Fruit fly (Drosophila melanogaster) whole organism, prepupa: ENCODE data around the gene CG45011.

Experiments
- CG10631 ChIP-seq: fragments of 200-800 bp; sonication (Bioruptor generic); optimal IDR thresholded peaks from 2 replicates; lab custom pipeline; 2016; ENCODE audit warnings: missing biosample characterization, missing genetic modification characterization
- CG11294 ChIP-seq: fragments of 200-800 bp; sonication (Bioruptor generic); IDR thresholded peaks from 2 replicates; pipeline ENCODE4 v1.3.6; 2022; ENCODE audit warnings: missing biosample characterization, missing genetic modification characterization
- CG11902 ChIP-seq: fragments of 200-800 bp; sonication (Bioruptor generic); optimal IDR thresholded peaks from 3 replicates; lab custom pipeline; 2016; ENCODE audit warnings: missing biosample characterization, missing genetic modification characterization
- CG15336 ChIP-seq: fragments of 200-800 bp; sonication (Bioruptor generic); IDR thresholded peaks from 2 replicates; pipeline ENCODE4 v1.3.6; 2022; ENCODE audit warnings: missing biosample characterization, missing genetic modification characterization
- CG1621 ChIP-seq: fragments of 200-800 bp; sonication (Bioruptor generic); optimal IDR thresholded peaks from 3 replicates; lab custom pipeline; 2018; ENCODE audit warnings: missing biosample characterization, mild to moderate bottlenecking, missing genetic modification characterization
- CG16779 ChIP-seq: fragments of 200-800 bp; sonication (Bioruptor generic); optimal IDR thresholded peaks from 3 replicates; lab custom pipeline; 2017; ENCODE audit warnings: missing biosample characterization, mild to moderate bottlenecking, missing genetic modification characterization
- CG32006 ChIP-seq: fragments of 200-800 bp; sonication (Bioruptor generic); optimal IDR thresholded peaks from 3 replicates; lab custom pipeline; 2017; ENCODE audit warnings: missing biosample characterization, mild to moderate bottlenecking, missing genetic modification characterization
- CG6163 ChIP-seq: fragments of 200-800 bp; sonication (Bioruptor generic); IDR thresholded peaks from 3 replicates; pipeline ENCODE4 v1.3.6; 2022; ENCODE audit warnings: missing biosample characterization, missing genetic modification characterization
- CG6276 ChIP-seq: fragments of 200-800 bp; sonication (Bioruptor generic); optimal IDR thresholded peaks from 2 replicates; lab custom pipeline; 2017; ENCODE audit warnings: missing biosample characterization, mild to moderate bottlenecking, missing genetic modification characterization
- CG6808 ChIP-seq: fragments of 200-800 bp; sonication (Bioruptor generic); optimal IDR thresholded peaks from 3 replicates; lab custom pipeline; 2017; ENCODE audit warnings: missing biosample characterization, missing genetic modification characterization, mild to moderate bottlenecking, moderate library complexity, missing genetic modification reagents
- CG6854 ChIP-seq: fragments of 200-800 bp; sonication (Bioruptor generic); optimal IDR thresholded peaks from 2 replicates; lab custom pipeline; 2017; ENCODE audit warnings: missing biosample characterization, mild to moderate bottlenecking, missing genetic modification characterization
- CG7368 ChIP-seq: fragments of 200-800 bp; sonication (Bioruptor generic); optimal IDR thresholded peaks from 3 replicates; lab custom pipeline; 2016; ENCODE audit warnings: missing biosample characterization, missing genetic modification characterization
- CG8319 ChIP-seq: fragments of 200-800 bp; sonication (Bioruptor generic); optimal IDR thresholded peaks from 3 replicates; lab custom pipeline; 2016; ENCODE audit warnings: missing biosample characterization, missing genetic modification characterization
- CG9139 ChIP-seq: fragments of 200-800 bp; sonication (Bioruptor generic); optimal IDR thresholded peaks from 3 replicates; lab custom pipeline; 2017; ENCODE audit warnings: missing biosample characterization, mild to moderate bottlenecking, missing genetic modification characterization
- Eip78C ChIP-seq: fragments of 200-800 bp; sonication (Bioruptor generic); peaks from one replicate; lab custom pipeline; 2016; ENCODE audit warnings: missing biosample characterization, missing genetic modification characterization
- Eip93F ChIP-seq: fragments of 200-800 bp; sonication (Bioruptor generic); optimal IDR thresholded peaks from 2 replicates; lab custom pipeline; 2016; ENCODE audit warnings: missing biosample characterization, mild to moderate bottlenecking, missing genetic modification characterization
- Gug ChIP-seq: fragments of 200-800 bp; sonication (Bioruptor generic); IDR thresholded peaks from 2 replicates; pipeline ENCODE4 v1.3.6; 2022; ENCODE audit warnings: missing biosample characterization, missing genetic modification characterization
- Lpt ChIP-seq: fragments of 200-800 bp; sonication (Bioruptor generic); optimal IDR thresholded peaks from 3 replicates; lab custom pipeline; 2016; ENCODE audit warnings: missing biosample characterization, missing genetic modification characterization
- Met ChIP-seq: fragments of 200-800 bp; sonication (Bioruptor generic); optimal IDR thresholded peaks from 3 replicates; lab custom pipeline; 2016; ENCODE audit warnings: missing biosample characterization, missing genetic modification characterization
- OdsH ChIP-seq: fragments of 200-800 bp; sonication (Bioruptor generic); optimal IDR thresholded peaks from 3 replicates; lab custom pipeline; 2016; ENCODE audit warnings: missing biosample characterization, missing genetic modification characterization
- Smox ChIP-seq: fragments of 200-800 bp; sonication (Bioruptor generic); optimal IDR thresholded peaks from 3 replicates; lab custom pipeline; 2016; ENCODE audit warnings: missing biosample characterization, missing genetic modification characterization
- Sox14 ChIP-seq: fragments of 200-800 bp; sonication (Bioruptor generic); optimal IDR thresholded peaks from 3 replicates; lab custom pipeline; 2016; ENCODE audit warnings: missing biosample characterization, missing genetic modification characterization
- Sox15 ChIP-seq: fragments of 200-800 bp; sonication (Bioruptor generic); optimal IDR thresholded peaks from 3 replicates; lab custom pipeline; 2016; ENCODE audit warnings: missing biosample characterization, missing genetic modification characterization
- achi ChIP-seq: fragments of 200-800 bp; sonication (Bioruptor generic); optimal IDR thresholded peaks from 3 replicates; lab custom pipeline; 2016; ENCODE audit warnings: missing biosample characterization, missing genetic modification characterization
- cyc ChIP-seq: fragments of 200-800 bp; sonication (Bioruptor generic); optimal IDR thresholded peaks from 3 replicates; lab custom pipeline; 2016; ENCODE audit warnings: missing biosample characterization, missing genetic modification characterization
- dsx ChIP-seq: fragments of 200-800 bp; optimal IDR thresholded peaks from 3 replicates; lab custom pipeline; 2019; ENCODE audit warnings: missing biosample characterization, mild to moderate bottlenecking, missing genetic modification characterization, moderate library complexity; ENCODE audit not compliant: poor library complexity, severe bottlenecking
- eg ChIP-seq: fragments of 200-800 bp; sonication (Bioruptor generic); IDR thresholded peaks from 3 replicates; pipeline ENCODE4 v1.3.6; 2022; ENCODE audit warnings: missing biosample characterization, missing genetic modification characterization
- esn ChIP-seq: fragments of 200-800 bp; sonication (Bioruptor generic); optimal IDR thresholded peaks from 2 replicates; lab custom pipeline; 2016; ENCODE audit warnings: missing biosample characterization, mild to moderate bottlenecking, missing genetic modification characterization, moderate library complexity
- fkh ChIP-seq: fragments of 200-800 bp; sonication (Bioruptor generic); optimal IDR thresholded peaks from 3 replicates; lab custom pipeline; 2017; ENCODE audit warnings: missing biosample characterization, mild to moderate bottlenecking, missing genetic modification characterization, moderate library complexity
- lz ChIP-seq: fragments of 200-800 bp; sonication (Bioruptor generic); optimal IDR thresholded peaks from 3 replicates; lab custom pipeline; 2016; ENCODE audit warnings: missing biosample characterization, missing genetic modification characterization
- pdm3 ChIP-seq: fragments of 200-800 bp; sonication (Bioruptor generic); optimal IDR thresholded peaks from 3 replicates; lab custom pipeline; 2016; ENCODE audit warnings: missing biosample characterization, missing genetic modification characterization
- ss ChIP-seq, 2 experiments: fragments of 200-800 bp; sonication (Bioruptor generic); optimal IDR thresholded peaks; 2 replicates in 1 of 2; 3 replicates in 1 of 2; lab custom pipeline; 2017 to 2018; ENCODE audit warnings: mild to moderate bottlenecking in 2 of 2, missing biosample characterization in 2 of 2, missing genetic modification characterization in 2 of 2, moderate library complexity in 1 of 2
- svp ChIP-seq: fragments of 200-800 bp; sonication (Bioruptor generic); peaks from one replicate; lab custom pipeline; 2016; ENCODE audit warnings: missing biosample characterization, missing genetic modification characterization
- topi ChIP-seq: fragments of 200-800 bp; sonication (Bioruptor generic); optimal IDR thresholded peaks from 3 replicates; lab custom pipeline; 2016; ENCODE audit warnings: missing biosample characterization, missing genetic modification characterization
- vri ChIP-seq: fragments of 200-800 bp; sonication (Bioruptor generic); optimal IDR thresholded peaks from 3 replicates; lab custom pipeline; 2016; ENCODE audit warnings: missing biosample characterization, mild to moderate bottlenecking, missing genetic modification characterization

The CG45011 gene

DNA sequence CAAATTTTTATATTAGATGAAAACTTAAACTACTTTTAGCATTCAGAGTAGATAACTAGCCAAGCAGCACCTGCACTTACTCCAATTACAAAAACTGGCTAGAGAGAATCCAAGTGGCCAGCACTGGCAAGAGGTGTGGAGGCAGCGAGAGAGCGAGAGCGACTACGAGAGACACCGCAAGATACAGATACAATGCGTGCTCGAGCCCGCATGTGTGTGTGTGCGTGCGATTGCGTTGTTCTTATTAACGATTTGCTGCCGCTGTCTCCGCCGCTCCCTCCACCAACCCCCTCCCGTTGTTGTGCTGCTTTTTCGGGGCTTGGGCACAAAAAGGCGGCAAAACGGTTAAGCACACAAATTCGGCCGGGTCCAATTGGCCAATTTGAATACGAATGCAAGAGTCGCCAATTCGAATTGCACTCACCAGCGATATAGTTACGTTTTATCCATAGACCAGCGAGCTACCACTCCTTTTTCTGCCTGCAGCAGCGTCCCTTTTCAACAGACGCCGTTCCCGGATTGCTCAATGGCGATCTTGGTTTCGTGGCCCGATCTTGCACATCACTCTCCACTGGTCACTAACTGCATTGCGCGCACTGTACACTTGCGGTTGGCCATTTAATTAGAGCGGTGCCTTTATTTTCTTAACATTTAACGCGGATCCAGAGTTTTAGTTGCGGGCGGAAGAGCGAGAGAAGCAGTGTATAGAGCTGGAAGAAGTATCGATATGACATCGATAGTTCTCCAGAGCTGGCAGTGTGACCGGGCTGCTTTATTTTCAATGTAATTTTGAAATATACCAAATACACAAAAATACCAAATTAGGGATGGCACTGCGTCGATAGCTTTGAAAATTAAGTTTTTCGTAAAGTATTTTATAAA, 24.9 kb upstream of the CG45011 start, which contains the start of gene crol:
Gene crol, minus strand, starts transcription at position 737 of the 882 bp plus-strand sequence.
- TF ChIP-seq vri (GFP tag; lab: Kevin White, UChicago) (peak; percentile 71), CG7368 (no peak), Eip93F (peak; percentile 19), CG6808 (GFP tag; lab: Kevin White, UChicago) (peak; percentile 28), Sox14 (GFP tag; lab: Kevin White, UChicago) (peak; percentile 8), Eip78C (GFP tag; lab: Kevin White, UChicago) (peak; percentile 85), CG32006 (GFP tag; lab: Kevin White, UChicago) (no peak), lz (GFP tag; lab: Kevin White, UChicago) (no peak), CG15336 (GFP tag; lab: Robert Waterston, UW) (0 out of 2 replicates have a peak, but pooled peaks have one; percentile 26), eg (GFP tag; lab: Robert Waterston, UW) (peak; percentile 50; the same call in 1 of the 3 replicates), CG6276 (GFP tag; lab: Kevin White, UChicago) (no peak), svp (GFP tag; lab: Kevin White, UChicago) (no peak), CG10631 (GFP tag; lab: Kevin White, UChicago) (no peak), Lpt (peak; percentile 47), Sox15 (GFP tag; lab: Kevin White, UChicago) (no peak), CG9139 (GFP tag; lab: Kevin White, UChicago) (peak; percentile 29), CG11902 (GFP tag; lab: Kevin White, UChicago) (no peak), pdm3 (peak; percentile 6), CG11294 (GFP tag; lab: Robert Waterston, UW) (no peak), ss (GFP tag; optimal IDR thresholded peaks at IDR 0.05; lab: Kevin White, UChicago) (peak; percentile 66 to 82), OdsH (GFP tag; lab: Kevin White, UChicago) (peak; percentile 15), esn (GFP tag; lab: Kevin White, UChicago) (peak; percentile 31), fkh (GFP tag; lab: Kevin White, UChicago) (peak; percentile 23), CG1621 (tag; lab: Kevin White, UChicago) (peak; percentile 42), cyc (GFP tag; lab: Kevin White, UChicago) (peak; percentile 4), Smox (GFP tag; lab: Kevin White, UChicago) (no peak), dsx (peak; percentile 17), CG6854 (peak; percentile 5), CG6163 (GFP tag; lab: Robert Waterston, UW) (peak; percentile 58; the same call in 2 of the 3 replicates), Met (GFP tag; lab: Kevin White, UChicago) (no peak)

DNA sequence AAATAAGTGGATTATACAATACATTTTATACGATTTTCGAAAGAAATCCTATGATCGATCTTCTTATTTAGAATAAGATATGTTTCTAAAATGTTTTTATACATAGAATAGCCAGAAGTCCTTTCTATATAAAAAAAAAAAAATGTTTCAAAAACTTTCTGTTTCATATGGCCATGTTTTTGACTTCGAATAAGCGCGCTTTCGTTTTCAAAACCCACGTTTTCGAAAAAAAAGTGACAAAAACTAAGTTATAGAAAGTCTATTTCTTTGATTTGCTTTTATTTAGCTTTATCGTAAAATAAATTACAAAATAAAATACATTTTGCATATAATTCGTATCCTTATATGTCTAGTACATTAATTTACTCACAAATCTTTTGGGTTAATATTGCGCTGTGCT, 24.1 kb upstream of the CG45011 start:
- TF ChIP-seq Sox14 (GFP tag; lab: Kevin White, UChicago) (no peak), CG9139 (GFP tag; lab: Kevin White, UChicago) (no peak), Gug (GFP tag; lab: Robert Waterston, UW) (no peak), achi (GFP tag; lab: Kevin White, UChicago) (no peak), CG16779 (no peak), topi (GFP tag; lab: Kevin White, UChicago) (no peak), Sox15 (GFP tag; lab: Kevin White, UChicago) (no peak), CG8319 (GFP tag; lab: Kevin White, UChicago) (no peak), vri (GFP tag; lab: Kevin White, UChicago) (no peak)
